Fruit fly (Drosophila melanogaster) whole organism, embryonic: Measurements from ENCODE around the gene CG32772.

Experiments used
- Atf-2 ChIP-seq: fragments of 200-800 bp; sonication (Bioruptor generic); optimal IDR thresholded peaks from 2 replicates; lab custom pipeline; 2016; ENCODE audit warnings: missing biosample characterization, missing genetic modification characterization
- B-H1 ChIP-seq: fragments of 200-800 bp; sonication (Bioruptor generic); IDR thresholded peaks from 3 replicates; pipeline ENCODE4 v1.3.6; 2022; ENCODE audit warnings: missing biosample characterization, missing genetic modification characterization
- BEAF-32 ChIP-seq: fragments of 200-800 bp; sonication (Bioruptor generic); optimal IDR thresholded peaks from 3 replicates; lab custom pipeline; 2017; ENCODE audit warnings: missing biosample characterization, missing genetic modification characterization, mild to moderate bottlenecking, moderate library complexity, missing genetic modification reagents
- Blimp-1 ChIP-seq: fragments of 200-800 bp; sonication (Bioruptor generic); optimal IDR thresholded peaks from 3 replicates; lab custom pipeline; 2018; ENCODE audit warnings: missing biosample characterization, missing genetic modification characterization, mild to moderate bottlenecking, moderate library complexity, missing genetic modification reagents
- CG10431 ChIP-seq: fragments of 200-800 bp; sonication (Bioruptor generic); optimal IDR thresholded peaks from 3 replicates; lab custom pipeline; 2018; ENCODE audit warnings: missing biosample characterization, mild to moderate bottlenecking, missing genetic modification characterization
- CG11695 ChIP-seq: fragments of 200-800 bp; sonication (Bioruptor generic); IDR thresholded peaks from 3 replicates; pipeline ENCODE4 v1.3.6; 2022; ENCODE audit warnings: missing biosample characterization, missing genetic modification characterization
- CG12659 ChIP-seq: fragments of 200-800 bp; sonication (Bioruptor generic); optimal IDR thresholded peaks from 3 replicates; lab custom pipeline; 2017; ENCODE audit warnings: mild to moderate bottlenecking, missing biosample characterization, missing genetic modification reagents, missing genetic modification characterization
- CG1529 ChIP-seq: fragments of 200-800 bp; sonication (Bioruptor generic); optimal IDR thresholded peaks from 3 replicates; lab custom pipeline; 2018; ENCODE audit warnings: missing biosample characterization, missing genetic modification characterization
- CG1832 ChIP-seq: fragments of 200-800 bp; sonication (Bioruptor generic); optimal IDR thresholded peaks from 2 replicates; lab custom pipeline; 2017; ENCODE audit warnings: missing biosample characterization, mild to moderate bottlenecking, missing genetic modification characterization, inconsistent platforms
- CG2120 ChIP-seq: fragments of 200-800 bp; sonication (Bioruptor generic); optimal IDR thresholded peaks from 3 replicates; lab custom pipeline; 2016; ENCODE audit warnings: missing biosample characterization, missing genetic modification characterization
- CG2129 ChIP-seq: fragments of 200-800 bp; sonication (Bioruptor generic); IDR thresholded peaks from 2 replicates; pipeline ENCODE4 v1.3.6; 2022; ENCODE audit warnings: missing biosample characterization, missing genetic modification characterization; ENCODE audit not compliant: partially characterized antibody
- CG5245 ChIP-seq: fragments of 200-800 bp; sonication (Bioruptor generic); optimal IDR thresholded peaks from 3 replicates; lab custom pipeline; 2016; ENCODE audit warnings: missing biosample characterization, missing genetic modification characterization
- CG6683 ChIP-seq: fragments of 200-800 bp; sonication (Bioruptor generic); optimal IDR thresholded peaks from 2 replicates; lab custom pipeline; 2017; ENCODE audit warnings: missing biosample characterization, mild to moderate bottlenecking, missing genetic modification characterization, missing genetic modification reagents
- CG7839 ChIP-seq: fragments of 200-800 bp; sonication (Bioruptor generic); optimal IDR thresholded peaks from 3 replicates; lab custom pipeline; 2018; ENCODE audit warnings: missing biosample characterization, mild to moderate bottlenecking, missing genetic modification characterization, moderate library complexity
- CG8359 ChIP-seq: fragments of 200-800 bp; sonication (Bioruptor generic); optimal IDR thresholded peaks from 2 replicates; lab custom pipeline; 2017; ENCODE audit warnings: missing biosample characterization, mild to moderate bottlenecking, missing genetic modification characterization, borderline replicate concordance
- CG9437 ChIP-seq: fragments of 200-800 bp; sonication (Bioruptor generic); optimal IDR thresholded peaks from 2 replicates; lab custom pipeline; 2018; ENCODE audit warnings: missing biosample characterization, mild to moderate bottlenecking, missing genetic modification characterization
- CHES-1-like ChIP-seq: fragments of 200-800 bp; sonication (Bioruptor generic); optimal IDR thresholded peaks from 2 replicates; lab custom pipeline; 2016; ENCODE audit warnings: missing biosample characterization, missing genetic modification characterization
- CoRest ChIP-seq: fragments of 200-800 bp; sonication (Bioruptor generic); optimal IDR thresholded peaks from 3 replicates; lab custom pipeline; 2018; ENCODE audit warnings: missing biosample characterization, mild to moderate bottlenecking, missing genetic modification characterization, moderate library complexity
- Dek ChIP-seq: fragments of 200-800 bp; sonication (Bioruptor generic); optimal IDR thresholded peaks from 3 replicates; lab custom pipeline; 2019; ENCODE audit warnings: missing biosample characterization, mild to moderate bottlenecking, missing genetic modification characterization, moderate library complexity
- GATAe ChIP-seq: fragments of 200-800 bp; sonication (Bioruptor generic); conservative IDR thresholded peaks from 2 replicates; pipeline ENCODE4 v1.3.6; 2022; ENCODE audit warnings: missing biosample characterization, missing genetic modification characterization
- Hsf ChIP-seq: fragments of 200-800 bp; sonication (Bioruptor generic); optimal IDR thresholded peaks from 3 replicates; lab custom pipeline; 2016; ENCODE audit warnings: missing biosample characterization, missing genetic modification characterization
- Lim3 ChIP-seq: fragments of 200-800 bp; sonication (Bioruptor generic); IDR thresholded peaks from 2 replicates; pipeline ENCODE4 v1.3.6; 2022; ENCODE audit warnings: missing biosample characterization, missing genetic modification characterization
- Lpt ChIP-seq: fragments of >200 bp; optimal IDR thresholded peaks from 2 replicates; lab custom pipeline; 2018; ENCODE audit warnings: missing biosample characterization, missing genetic modification characterization
- NFAT ChIP-seq: fragments of 200-800 bp; sonication (Bioruptor generic); IDR thresholded peaks from 2 replicates; pipeline ENCODE4 v1.3.6; 2022; ENCODE audit warnings: missing biosample characterization, missing genetic modification characterization
- PHDP ChIP-seq: fragments of 200-800 bp; sonication (Bioruptor generic); optimal IDR thresholded peaks from 3 replicates; lab custom pipeline; 2018; ENCODE audit warnings: missing biosample characterization, mild to moderate bottlenecking, missing genetic modification characterization, moderate library complexity
- Spps ChIP-seq: fragments of 200-800 bp; sonication (Bioruptor generic); optimal IDR thresholded peaks from 2 replicates; lab custom pipeline; 2018; ENCODE audit warnings: missing biosample characterization, mild to moderate bottlenecking, missing genetic modification characterization
- Sry-β ChIP-seq: fragments of 200-800 bp; sonication (Bioruptor generic); optimal IDR thresholded peaks from 2 replicates; lab custom pipeline; 2018; ENCODE audit warnings: missing biosample characterization, mild to moderate bottlenecking, missing genetic modification characterization, moderate library complexity
- ase ChIP-seq: fragments of 200-800 bp; sonication (Bioruptor generic); IDR thresholded peaks from 3 replicates; pipeline ENCODE4 v1.3.6; 2022; ENCODE audit warnings: missing biosample characterization, missing genetic modification characterization
- ash1 ChIP-seq: fragments of 200-800 bp; sonication (Bioruptor generic); optimal IDR thresholded peaks from 2 replicates; lab custom pipeline; 2018; ENCODE audit warnings: missing biosample characterization, mild to moderate bottlenecking, missing genetic modification characterization
- crol ChIP-seq: fragments of 200-800 bp; sonication (Bioruptor generic); IDR thresholded peaks from 2 replicates; pipeline ENCODE4 v1.3.6; 2022; ENCODE audit warnings: missing biosample characterization, missing genetic modification characterization
- crp ChIP-seq, 2 experiments: fragments of 200-800 bp; sonication (Bioruptor generic); optimal IDR thresholded peaks; 2 replicates in 1 of 2; 3 replicates in 1 of 2; lab custom pipeline; 2017; ENCODE audit warnings: missing biosample characterization in 2 of 2, missing genetic modification characterization in 2 of 2, mild to moderate bottlenecking in 1 of 2, moderate library complexity in 1 of 2
- fd102C ChIP-seq: fragments of 200-800 bp; sonication (Bioruptor generic); optimal IDR thresholded peaks from 2 replicates; lab custom pipeline; 2018; ENCODE audit warnings: missing biosample characterization, mild to moderate bottlenecking, missing genetic modification characterization, moderate library complexity
- fru ChIP-seq: fragments of >200 bp; optimal IDR thresholded peaks from 2 replicates; lab custom pipeline; 2017
- hkb ChIP-seq, 2 experiments: fragments of 200-800 bp in 1 of 2; fragments of >200 bp in 1 of 2; sonication (Bioruptor generic) in 1 of 2; IDR thresholded peaks in 1 of 2; optimal IDR thresholded peaks in 1 of 2; 2 replicates each; pipeline versions ENCODE4 v1.3.6 to Lab custom; 2017 to 2022; ENCODE audit warnings: missing biosample characterization in 1 of 2, missing genetic modification characterization in 1 of 2
- jigr1 ChIP-seq: fragments of 200-800 bp; sonication (Bioruptor generic); IDR thresholded peaks from 3 replicates; pipeline ENCODE4 v1.3.6; 2022; ENCODE audit warnings: missing biosample characterization, missing genetic modification characterization
- jing ChIP-seq: fragments of 200-800 bp; sonication (Bioruptor generic); optimal IDR thresholded peaks from 2 replicates; lab custom pipeline; 2018; ENCODE audit warnings: missing biosample characterization, mild to moderate bottlenecking, missing genetic modification characterization
- lola ChIP-seq, 3 experiments: fragments of >200 bp in 2 of 3; fragments of 200-800 bp in 1 of 3; sonication (Bioruptor generic) in 1 of 3; optimal IDR thresholded peaks; 2 replicates each; lab custom pipeline; 2017 to 2019; ENCODE audit warnings: missing biosample characterization in 3 of 3, missing genetic modification characterization in 3 of 3, mild to moderate bottlenecking in 1 of 3, moderate library complexity in 1 of 3
- mld ChIP-seq: fragments of 200-800 bp; sonication (Bioruptor generic); IDR thresholded peaks from 3 replicates; pipeline ENCODE4 v1.3.6; 2022; ENCODE audit warnings: missing biosample characterization, missing genetic modification characterization; ENCODE audit not compliant: partially characterized antibody
- nau ChIP-seq: fragments of 200-800 bp; sonication (Bioruptor generic); optimal IDR thresholded peaks from 3 replicates; lab custom pipeline; 2017; ENCODE audit warnings: missing biosample characterization, mild to moderate bottlenecking, missing genetic modification characterization, missing genetic modification reagents
- onecut ChIP-seq: fragments of 200-800 bp; sonication (Bioruptor generic); IDR thresholded peaks from 2 replicates; pipeline ENCODE4 v1.3.6; 2022; ENCODE audit warnings: missing biosample characterization, missing genetic modification characterization
- pfk ChIP-seq: fragments of 200-800 bp; sonication (Bioruptor generic); optimal IDR thresholded peaks from 2 replicates; lab custom pipeline; 2018; ENCODE audit warnings: missing biosample characterization, mild to moderate bottlenecking, missing genetic modification characterization, moderate library complexity
- phol ChIP-seq: fragments of 200-800 bp; sonication (Bioruptor generic); optimal IDR thresholded peaks from 3 replicates; lab custom pipeline; 2018; ENCODE audit warnings: missing biosample characterization, mild to moderate bottlenecking, missing genetic modification characterization, moderate library complexity
- rib ChIP-seq: fragments of 200-800 bp; sonication (Bioruptor generic); IDR thresholded peaks from 2 replicates; pipeline ENCODE4 v1.3.6; 2022; ENCODE audit warnings: missing biosample characterization, missing genetic modification characterization
- scrt ChIP-seq: fragments of 200-800 bp; sonication (Bioruptor generic); optimal IDR thresholded peaks from 2 replicates; lab custom pipeline; 2018; ENCODE audit warnings: missing biosample characterization, mild to moderate bottlenecking, missing genetic modification characterization, moderate library complexity
- slou ChIP-seq: fragments of 200-800 bp; sonication (Bioruptor generic); optimal IDR thresholded peaks from 3 replicates; lab custom pipeline; 2016; ENCODE audit warnings: missing biosample characterization, missing genetic modification characterization
- tap ChIP-seq: fragments of 200-800 bp; optimal IDR thresholded peaks from 3 replicates; lab custom pipeline; 2019; ENCODE audit warnings: missing biosample characterization, mild to moderate bottlenecking, missing genetic modification characterization, moderate library complexity
- tll ChIP-seq, 2 experiments: fragments of 200-800 bp in 1 of 2; fragments of >200 bp in 1 of 2; sonication (Bioruptor generic) in 1 of 2; optimal IDR thresholded peaks; 2 replicates each; lab custom pipeline; 2017 to 2019; ENCODE audit warnings: missing biosample characterization in 2 of 2, missing genetic modification characterization in 2 of 2, mild to moderate bottlenecking in 1 of 2, moderate library complexity in 1 of 2
- vvl ChIP-seq: fragments of 200-800 bp; sonication (Bioruptor generic); IDR thresholded peaks from 2 replicates; pipeline ENCODE4 v1.3.6; 2022; ENCODE audit warnings: missing biosample characterization, missing genetic modification characterization
- zen2 ChIP-seq: fragments of 200-800 bp; sonication (Bioruptor generic); IDR thresholded peaks from 3 replicates; pipeline ENCODE4 v1.3.6; 2022; ENCODE audit warnings: missing biosample characterization, missing genetic modification characterization; ENCODE audit not compliant: partially characterized antibody

The CG32772 gene

dm6 chrX:4908926-4909432, at the start of gene CG32772 (continued):
- TF ChIP-seq BEAF-32 (GFP tag; lab: Kevin White, UChicago) (peak; percentile 73), ase (GFP tag; lab: Robert Waterston, UW) (no peak), CG1832 (GFP tag; lab: Kevin White, UChicago) (peak; percentile 62), pfk (GFP tag; lab: Kevin White, UChicago) (no peak), crp (GFP tag; optimal IDR thresholded peaks at IDR 0.05; lab: Kevin White, UChicago) (no peak), CG2120 (GFP tag; lab: Kevin White, UChicago) (no peak), crol (GFP tag; lab: Robert Waterston, UW) (no peak), onecut (GFP tag; lab: Robert Waterston, UW) (no peak), CG10431 (GFP tag; lab: Kevin White, UChicago) (no peak), fd102C (GFP tag; lab: Kevin White, UChicago) (no peak), Blimp-1 (no peak), lola (GFP tag; optimal IDR thresholded peaks at IDR 0.05; lab: Kevin White, UChicago) (no peak), CG2129 (GFP tag; lab: Robert Waterston, UW) (peak; percentile 25; the same call in 1 of the 2 replicates), mld (GFP tag; lab: Robert Waterston, UW) (peak; percentile 72; the same call in 1 of the 3 replicates), jing (GFP tag; lab: Kevin White, UChicago) (no peak), ash1 (GFP tag; lab: Kevin White, UChicago) (no peak), CG5245 (GFP tag; lab: Kevin White, UChicago) (no peak), PHDP (tag; lab: Kevin White, UChicago) (no peak), fru (lab: Kevin White, UChicago) (no peak), Hsf (no peak), CG1529 (no peak), Spps (tag; lab: Kevin White, UChicago) (no peak), CG12659 (GFP tag; lab: Kevin White, UChicago) (peak; percentile 33), CG8359 (GFP tag; lab: Kevin White, UChicago) (no peak), CG6683 (GFP tag; lab: Kevin White, UChicago) (no peak), CoRest (tag; lab: Kevin White, UChicago) (peak; percentile 6), Lpt (GFP tag; lab: Kevin White, UChicago) (no peak), nau (GFP tag; lab: Kevin White, UChicago) (no peak), slou (GFP tag; lab: Kevin White, UChicago) (no peak), jigr1 (no peak), vvl (no peak), NFAT (no peak), CG11695 (GFP tag; lab: Robert Waterston, UW) (no peak), tap (no peak), phol (tag; lab: Kevin White, UChicago) (no peak), Dek (tag; lab: Kevin White, UChicago) (no peak), Atf-2 (no peak), zen2 (GFP tag; lab: Robert Waterston, UW) (peak; percentile 71), CHES-1-like (GFP tag; lab: Kevin White, UChicago) (no peak), B-H1 (GFP tag; lab: Robert Waterston, UW) (no peak), hkb (optimal IDR thresholded peaks at IDR 0.05; lab: Kevin White, UChicago) (no peak), hkb (GFP tag; IDR thresholded peaks at IDR 0.05; lab: Robert Waterston, UW) (no peak), scrt (GFP tag; lab: Kevin White, UChicago) (peak; percentile 25), CG9437 (GFP tag; lab: Kevin White, UChicago) (no peak), tll (GFP tag; optimal IDR thresholded peaks at IDR 0.05; lab: Kevin White, UChicago) (no peak), rib (GFP tag; lab: Robert Waterston, UW) (no peak), GATAe (GFP tag; lab: Robert Waterston, UW) (peak; percentile 52), Lim3 (GFP tag; lab: Robert Waterston, UW) (no peak), CG7839 (tag; lab: Kevin White, UChicago) (no peak), Sry-β (GFP tag; lab: Kevin White, UChicago) (no peak)
